Fruit fly (Drosophila melanogaster) whole organism, prepupa: Measurements from ENCODE around the gene CG31459.

ENCODE experiments used
- CG34406 ChIP-seq: fragments of 200-800 bp; sonication (Bioruptor generic); optimal IDR thresholded peaks from 3 replicates; lab custom pipeline; 2016; ENCODE audit warnings: missing biosample characterization, missing genetic modification characterization
- CG3919 ChIP-seq: fragments of 200-800 bp; sonication (Bioruptor generic); optimal IDR thresholded peaks from 3 replicates; lab custom pipeline; 2016; ENCODE audit warnings: missing biosample characterization, missing genetic modification characterization
- CG6808 ChIP-seq: fragments of 200-800 bp; sonication (Bioruptor generic); optimal IDR thresholded peaks from 3 replicates; lab custom pipeline; 2017; ENCODE audit warnings: missing biosample characterization, missing genetic modification characterization, mild to moderate bottlenecking, moderate library complexity, missing genetic modification reagents
- Sox102F ChIP-seq: fragments of 200-800 bp; sonication (Bioruptor generic); optimal IDR thresholded peaks from 2 replicates; lab custom pipeline; 2016; ENCODE audit warnings: missing biosample characterization, mild to moderate bottlenecking, missing genetic modification characterization
- lz ChIP-seq: fragments of 200-800 bp; sonication (Bioruptor generic); optimal IDR thresholded peaks from 3 replicates; lab custom pipeline; 2016; ENCODE audit warnings: missing biosample characterization, missing genetic modification characterization

DNA sequence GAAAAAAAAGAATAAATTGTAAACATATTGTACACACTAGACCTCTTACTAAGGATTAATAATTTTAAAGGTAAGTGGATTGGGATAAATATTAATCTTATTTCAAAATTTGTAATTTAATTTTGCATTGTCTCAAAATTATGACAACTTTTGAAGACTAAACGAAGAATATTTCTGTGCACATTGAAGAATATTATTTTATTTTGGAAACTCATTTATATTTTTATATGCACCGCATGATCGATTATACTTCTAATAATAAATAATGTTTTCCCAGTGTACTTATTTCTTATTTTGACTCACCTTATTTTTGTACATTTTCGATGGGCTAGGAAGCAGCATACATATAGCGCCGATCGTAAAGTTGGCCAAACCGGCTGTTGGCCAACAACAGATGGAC is 3.2 kb downstream of the CG31459 start:
- TF ChIP-seq Sox102F (GFP tag; lab: Kevin White, UChicago) (no peak), CG6808 (GFP tag; lab: Kevin White, UChicago) (no peak), CG3919 (no peak), CG34406 (GFP tag; lab: Kevin White, UChicago) (no peak), lz (no peak)
